Fruit fly (Drosophila melanogaster): ENCODE results near the gene Cpsf100.

Gene Cpsf100

dm6 chr3R:29033909-29034629 is at the start of gene Cpsf100, which contains the start of gene beta4GalNAcTB:
Gene Cpsf100, plus strand, starts transcription at chr3R:29034573.
Gene beta4GalNAcTB, minus strand, starts transcription at chr3R:29034008.
- TF ChIP-seq CG1621 (tag; optimal IDR thresholded peaks at IDR 0.05): peak; percentile 1
- TF ChIP-seq svp (GFP tag): peak; percentile 89
- peak; percentile 64 for TF ChIP-seq spab (GFP tag; optimal IDR thresholded peaks at IDR 0.05)
- peak; percentile 79 for TF ChIP-seq CG8632 (GFP tag; optimal IDR thresholded peaks at IDR 0.05)
- peak; percentile 41 for TF ChIP-seq CG6163 (GFP tag; IDR thresholded peaks at IDR 0.05)
- TF ChIP-seq CG11762 (GFP tag; optimal IDR thresholded peaks at IDR 0.05; ENCODE audit: insufficient read depth): peak; percentile 80
- TF ChIP-seq Hr39 (GFP tag; optimal IDR thresholded peaks at IDR 0.05): peak; percentile 84
- TF ChIP-seq achi (GFP tag; optimal IDR thresholded peaks at IDR 0.05): peak; percentile 74
- TF ChIP-seq CG11902 (GFP tag; optimal IDR thresholded peaks at IDR 0.05): peak; percentile 87
- peak; percentile 82 for TF ChIP-seq net (GFP tag; optimal IDR thresholded peaks at IDR 0.05)
- TF ChIP-seq CG11294 (GFP tag; IDR thresholded peaks at IDR 0.05): peak; percentile 7; the same call in 1 of the 2 replicates
- TF ChIP-seq CG6276 (GFP tag; optimal IDR thresholded peaks at IDR 0.05): no peak
- peak; percentile 64 for TF ChIP-seq CG8319 (GFP tag; optimal IDR thresholded peaks at IDR 0.05)
- TF ChIP-seq CG8119 (GFP tag; IDR thresholded peaks at IDR 0.05): peak; percentile 65
- TF ChIP-seq Ets21C (GFP tag; optimal IDR thresholded peaks at IDR 0.05): peak; percentile 81
- no peak for TF ChIP-seq dsx (GFP tag; optimal IDR thresholded peaks at IDR 0.05; ENCODE audit: poor library complexity, severe bottlenecking)
- TF ChIP-seq Hr38 (GFP tag; optimal IDR thresholded peaks at IDR 0.05): no peak
- peak; percentile 91 for TF ChIP-seq CG32006 (GFP tag; optimal IDR thresholded peaks at IDR 0.05)
- peak; percentile 84 for TF ChIP-seq topi (GFP tag; optimal IDR thresholded peaks at IDR 0.05)
- TF ChIP-seq CG16779 (tag; optimal IDR thresholded peaks at IDR 0.05): no peak
- TF ChIP-seq CG6792 (GFP tag; optimal IDR thresholded peaks at IDR 0.05): peak; percentile 69
- TF ChIP-seq esn (GFP tag; optimal IDR thresholded peaks at IDR 0.05): peak; percentile 91
- TF ChIP-seq Ets96B (tag; optimal IDR thresholded peaks at IDR 0.05): peak; percentile 68
- TF ChIP-seq dac (GFP tag; optimal IDR thresholded peaks at IDR 0.05): peak; percentile 47
- TF ChIP-seq CG15336 (GFP tag; IDR thresholded peaks at IDR 0.05): peak; percentile 35; the same call in 1 of the 2 replicates
- peak; percentile 78 for TF ChIP-seq CG3919 (GFP tag; optimal IDR thresholded peaks at IDR 0.05)
- no peak for TF ChIP-seq ss (GFP tag; optimal IDR thresholded peaks at IDR 0.05)
- TF ChIP-seq Hr4 (GFP tag; optimal IDR thresholded peaks at IDR 0.05): peak; percentile 68
- TF ChIP-seq Smox (GFP tag; optimal IDR thresholded peaks at IDR 0.05): peak; percentile 36
- TF ChIP-seq eg (GFP tag; IDR thresholded peaks at IDR 0.05): peak; percentile 67
- TF ChIP-seq Sox14 (GFP tag; optimal IDR thresholded peaks at IDR 0.05): peak; percentile 81
- no peak for TF ChIP-seq CG7368 (GFP tag; optimal IDR thresholded peaks at IDR 0.05)
- TF ChIP-seq fkh (GFP tag; optimal IDR thresholded peaks at IDR 0.05): peak; percentile 89
- TF ChIP-seq OdsH (GFP tag; optimal IDR thresholded peaks at IDR 0.05): peak; percentile 80
- no peak for TF ChIP-seq Eip93F (GFP tag; optimal IDR thresholded peaks at IDR 0.05)
- peak; percentile 73 for TF ChIP-seq Met (GFP tag; optimal IDR thresholded peaks at IDR 0.05)
- peak; percentile 86 for TF ChIP-seq CG10631 (GFP tag; optimal IDR thresholded peaks at IDR 0.05)
- peak; percentile 51 for TF ChIP-seq Lpt (GFP tag; optimal IDR thresholded peaks at IDR 0.05)
- TF ChIP-seq fd85E (GFP tag; optimal IDR thresholded peaks at IDR 0.05): no peak
- peak; percentile 41 for TF ChIP-seq CG6854 (GFP tag; optimal IDR thresholded peaks at IDR 0.05)
- peak; percentile 82 for TF ChIP-seq acj6 (GFP tag; optimal IDR thresholded peaks at IDR 0.05)
- peak; percentile 53 for TF ChIP-seq Blimp-1 (GFP tag; optimal IDR thresholded peaks at IDR 0.05)
- peak; percentile 73 for TF ChIP-seq CG3032 (tag; optimal IDR thresholded peaks at IDR 0.05)
- peak; percentile 70 for TF ChIP-seq CG10669 (GFP tag; optimal IDR thresholded peaks at IDR 0.05)
- TF ChIP-seq Sox15 (GFP tag; optimal IDR thresholded peaks at IDR 0.05): peak; percentile 90
- TF ChIP-seq Eip75B (GFP tag; optimal IDR thresholded peaks at IDR 0.05): peak; percentile 78
- TF ChIP-seq pdm3 (GFP tag; optimal IDR thresholded peaks at IDR 0.05): peak; percentile 86
- peak; percentile 94 for TF ChIP-seq Eip78C (GFP tag)
- peak; percentile 85 for TF ChIP-seq CG31627 (GFP tag; optimal IDR thresholded peaks at IDR 0.05)
- no peak for TF ChIP-seq CG9139 (GFP tag; optimal IDR thresholded peaks at IDR 0.05)
- TF ChIP-seq salr (GFP tag; optimal IDR thresholded peaks at IDR 0.05): peak in 1 of 2 experiments; percentile 93
